Worm (Caenorhabditis elegans): Measurements from ENCODE around the gene W01B6.8.

The W01B6.8 gene

ce11 chrIV:10080816-10081215, 3.4 kb downstream of the W01B6.8 start, which contains the start of gene W01B6.6:
Gene W01B6.6 (plus strand): TSS chrIV:10081116.
- TF ChIP-seq jun-1 (tag; optimal IDR thresholded peaks at IDR 0.05), result no peak
- no peak for TF ChIP-seq nhr-67 (tag; optimal IDR thresholded peaks at IDR 0.05)
- no peak for TF ChIP-seq fkh-2 (tag; optimal IDR thresholded peaks at IDR 0.05)
- no peak for TF ChIP-seq lin-39 (tag; optimal IDR thresholded peaks at IDR 0.05)
- no peak for TF ChIP-seq aly-2 (tag; optimal IDR thresholded peaks at IDR 0.05)
- TF ChIP-seq tbx-2 (tag; optimal IDR thresholded peaks at IDR 0.05), result no peak
- no peak for TF ChIP-seq nhr-12 (tag; optimal IDR thresholded peaks at IDR 0.05)
- TF ChIP-seq eor-1 (tag; optimal IDR thresholded peaks at IDR 0.05), result no peak
- TF ChIP-seq elt-3 (tag; optimal IDR thresholded peaks at IDR 0.05), result no peak
- TF ChIP-seq ZK546.5 (tag; optimal IDR thresholded peaks at IDR 0.05), result no peak

ce11 chrIV:10078003-10078402, 6.2 kb downstream of the W01B6.8 start:
- TF ChIP-seq zag-1 (tag; optimal IDR thresholded peaks at IDR 0.05) (no peak), pha-4 (tag; optimal IDR thresholded peaks at IDR 0.05) (no peak), unc-62 (GFP tag; optimal IDR thresholded peaks at IDR 0.05) (no peak), nhr-76 (tag; optimal IDR thresholded peaks at IDR 0.05) (no peak), tbx-2 (tag; optimal IDR thresholded peaks at IDR 0.05) (no peak)

ce11 chrIV:10075899-10076298, 8.3 kb downstream of the W01B6.8 start, which contains the start of gene W01B6.5:
Gene W01B6.5 (plus strand): TSS chrIV:10076199.
- TF ChIP-seq nhr-237 (tag; optimal IDR thresholded peaks at IDR 0.05), result no peak
- no peak for TF ChIP-seq nhr-43 (tag; optimal IDR thresholded peaks at IDR 0.05; ENCODE audit: poor library complexity, severe bottlenecking)
- TF ChIP-seq snpc-4 (tag; optimal IDR thresholded peaks at IDR 0.05), result no peak
- TF ChIP-seq mdl-1 (tag; optimal IDR thresholded peaks at IDR 0.05), result no peak
- TF ChIP-seq nhr-77 (tag; optimal IDR thresholded peaks at IDR 0.05), result no peak
- no peak for TF ChIP-seq elt-3 (tag; optimal IDR thresholded peaks at IDR 0.05)
- no peak for TF ChIP-seq skn-1 (tag; optimal IDR thresholded peaks at IDR 0.05)
- no peak for TF ChIP-seq ceh-9 (tag; optimal IDR thresholded peaks at IDR 0.05)
- no peak for TF ChIP-seq zag-1 (tag; optimal IDR thresholded peaks at IDR 0.05)
- no peak for TF ChIP-seq nhr-67 (tag; optimal IDR thresholded peaks at IDR 0.05)
- no peak for TF ChIP-seq lin-15B (tag; optimal IDR thresholded peaks at IDR 0.05)
- TF ChIP-seq tbx-2 (tag; optimal IDR thresholded peaks at IDR 0.05), result no peak
- no peak for TF ChIP-seq ztf-4 (tag; optimal IDR thresholded peaks at IDR 0.05)

DNA sequence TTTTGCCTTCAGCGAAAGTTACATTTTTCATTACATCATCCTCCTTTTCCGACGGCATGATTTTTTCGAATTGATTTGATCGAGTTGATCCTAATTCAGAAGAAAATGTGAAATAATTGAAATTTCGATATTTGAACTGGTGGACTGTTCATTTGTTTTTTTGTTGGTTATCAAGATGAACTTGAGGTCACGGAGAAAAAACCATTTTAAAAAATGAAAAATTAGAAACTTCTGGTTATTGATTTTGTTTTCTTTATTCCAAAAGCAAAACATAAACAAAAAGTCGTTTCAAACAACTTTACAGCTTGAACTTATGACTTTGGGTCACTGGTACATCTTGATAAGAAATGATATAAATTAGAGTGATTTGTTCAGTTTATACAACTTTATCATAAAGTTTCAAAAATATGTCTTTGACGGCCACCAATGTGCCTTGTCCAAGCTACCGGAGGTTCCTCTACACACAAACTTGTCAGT, 9.1 kb downstream of the W01B6.8 start, which contains the start of the genes ttbk-4 and W01B6.4:
ttbk-4 (minus strand) TSS at position 101 of the 477 bp plus-strand sequence.
W01B6.4 (plus strand) TSS at position 427 of the 477 bp plus-strand sequence.
- no peak for TF ChIP-seq fos-1 (tag; optimal IDR thresholded peaks at IDR 0.05)
- no peak for TF ChIP-seq lin-39 (tag; optimal IDR thresholded peaks at IDR 0.05)
- TF ChIP-seq ceh-82 (tag; optimal IDR thresholded peaks at IDR 0.05), result no peak
- TF ChIP-seq jun-1 (tag; optimal IDR thresholded peaks at IDR 0.05), result no peak

ce11 chrIV:10072527-10072926, 11.6 kb downstream of the W01B6.8 start, which contains the start of gene W01B6.3:
Gene W01B6.3 (minus strand): TSS chrIV:10072627.
- TF ChIP-seq fkh-10 (GFP tag; optimal IDR thresholded peaks at IDR 0.05) (no peak), egl-27 (tag; optimal IDR thresholded peaks at IDR 0.05) (no peak), mdl-1 (tag; optimal IDR thresholded peaks at IDR 0.05) (no peak), fos-1 (tag; optimal IDR thresholded peaks at IDR 0.05) (no peak), egl-5 (tag; optimal IDR thresholded peaks at IDR 0.05) (no peak), lin-39 (tag; optimal IDR thresholded peaks at IDR 0.05) (no peak)

DNA sequence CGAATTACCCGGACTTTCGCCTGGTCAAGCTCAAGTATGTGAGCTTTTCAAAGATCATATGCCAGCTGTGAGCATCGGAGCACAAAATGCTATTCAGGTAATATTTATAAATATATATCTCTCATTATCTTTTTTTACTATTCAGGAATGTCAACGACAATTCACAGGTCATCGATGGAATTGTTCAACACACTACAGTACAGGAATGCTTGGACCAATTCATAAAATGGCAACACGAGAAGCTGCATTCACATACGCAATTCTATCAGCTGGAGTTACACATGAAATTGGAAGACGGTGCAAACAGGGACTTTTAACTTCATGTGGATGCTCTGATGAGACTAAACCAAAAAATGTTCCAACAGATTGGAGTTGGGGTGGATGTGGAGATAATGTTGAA, 15.9 kb downstream of the W01B6.8 start:
- no peak for TF ChIP-seq elt-3 (tag; optimal IDR thresholded peaks at IDR 0.05)
- no peak for TF ChIP-seq ceh-16 (tag; optimal IDR thresholded peaks at IDR 0.05)

ce11 chrIV:10067541-10067940, 16.6 kb downstream of the W01B6.8 start, which contains the start of gene cwn-2:
Gene cwn-2 (plus strand): TSS chrIV:10067816.
- TF ChIP-seq ceh-9 (tag; optimal IDR thresholded peaks at IDR 0.05) (no peak), fkh-10 (GFP tag; optimal IDR thresholded peaks at IDR 0.05) (peak; percentile 94)

Measured in whole organism, L3 larva.